Worm (Caenorhabditis elegans): Measurements from ENCODE around the gene Y56A3A.41.

The Y56A3A.41 gene

ce11 chrIII:11935032-11935947, 42.5 kb upstream of the Y56A3A.41 start:
- TF ChIP-seq hlh-1 (tag; optimal IDR thresholded peaks at IDR 0.05) (peak; percentile 99), unc-62 (GFP tag; optimal IDR thresholded peaks at IDR 0.05) (peak; percentile 85), ceh-39 (tag; optimal IDR thresholded peaks at IDR 0.05) (no peak), lin-32 (GFP tag; optimal IDR thresholded peaks at IDR 0.05) (no peak), unc-120 (tag; optimal IDR thresholded peaks at IDR 0.05; ENCODE audit: poor library complexity, severe bottlenecking) (no peak), M03D4.4 (tag; optimal IDR thresholded peaks at IDR 0.05) (no peak), lsy-2 (tag; optimal IDR thresholded peaks at IDR 0.05) (no peak), elt-1 (tag; optimal IDR thresholded peaks at IDR 0.05; ENCODE audit: borderline replicate concordance, insufficient read depth) (no peak), nhr-237 (tag; optimal IDR thresholded peaks at IDR 0.05) (no peak), zip-8 (tag; optimal IDR thresholded peaks at IDR 0.05) (no peak), ces-1 (GFP tag; optimal IDR thresholded peaks at IDR 0.05) (peak; percentile 14), ztf-11 (tag; optimal IDR thresholded peaks at IDR 0.05) (no peak), ham-2 (GFP tag; optimal IDR thresholded peaks at IDR 0.05) (no peak), mep-1 (tag; optimal IDR thresholded peaks at IDR 0.05) (no peak), nhr-12 (tag; optimal IDR thresholded peaks at IDR 0.05) (no peak)

ce11 chrIII:11933539-11933938, 40.7 kb upstream of the Y56A3A.41 start, which contains the start of gene dolk-1:
Gene dolk-1 (minus strand): TSS chrIII:11933639.
- TF ChIP-seq ces-1 (GFP tag; optimal IDR thresholded peaks at IDR 0.05) (no peak), ceh-39 (tag; optimal IDR thresholded peaks at IDR 0.05) (no peak)

DNA sequence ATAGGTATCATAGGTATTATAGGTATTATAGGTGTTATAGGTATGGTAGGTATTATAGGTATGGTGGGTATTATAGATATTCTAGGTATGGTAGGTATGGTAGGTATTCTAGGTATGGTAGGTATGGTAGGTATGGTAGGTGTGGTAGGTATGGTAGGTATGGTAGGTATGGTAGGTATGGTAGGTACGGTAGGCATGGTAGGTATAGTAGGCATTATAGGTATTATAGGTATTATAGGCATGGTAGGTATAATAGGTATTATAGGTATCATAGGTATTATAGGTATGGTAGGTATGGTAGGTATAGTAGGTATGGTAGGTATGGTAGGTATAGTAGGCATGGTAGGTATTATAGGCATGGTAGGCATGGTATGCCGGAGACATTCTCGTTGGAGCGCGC, 39.1 kb upstream of the Y56A3A.41 start:
- TF ChIP-seq sptf-1 (tag; optimal IDR thresholded peaks at IDR 0.05) (peak; percentile 20), drap-1 (GFP tag; optimal IDR thresholded peaks at IDR 0.05) (no peak)

ce11 chrIII:11930899-11931298, 38.1 kb upstream of the Y56A3A.41 start:
- TF ChIP-seq ztf-11 (tag; optimal IDR thresholded peaks at IDR 0.05) = no peak
- TF ChIP-seq zip-8 (tag; optimal IDR thresholded peaks at IDR 0.05) = no peak
- TF ChIP-seq sptf-1 (tag; optimal IDR thresholded peaks at IDR 0.05) = no peak
- no peak for TF ChIP-seq snpc-4 (tag; optimal IDR thresholded peaks at IDR 0.05)
- no peak for TF ChIP-seq drap-1 (GFP tag; optimal IDR thresholded peaks at IDR 0.05)
- no peak for TF ChIP-seq ceh-43 (GFP tag; optimal IDR thresholded peaks at IDR 0.05)
- no peak for TF ChIP-seq ces-1 (GFP tag; optimal IDR thresholded peaks at IDR 0.05)

DNA sequence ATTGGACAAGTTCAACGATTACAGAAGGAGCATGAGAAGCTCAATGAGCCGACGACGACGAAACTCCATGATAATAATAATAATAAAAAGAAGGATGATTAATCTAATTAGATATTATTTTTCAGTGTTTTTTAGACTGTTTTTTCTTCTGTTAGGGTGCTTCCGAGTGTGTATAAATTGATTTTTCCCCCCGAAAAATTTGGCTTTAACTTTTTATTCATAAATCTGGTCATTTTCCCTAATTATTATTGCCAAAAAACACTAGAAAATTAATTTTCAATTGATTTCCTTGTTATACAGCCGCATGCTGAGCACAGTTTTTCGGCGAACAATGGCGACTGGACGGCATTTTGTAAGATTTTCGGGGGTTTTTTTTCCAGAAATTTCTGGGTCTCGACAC, 30.7 kb upstream of the Y56A3A.41 start, which contains the start of gene nft-1:
nft-1 (plus strand) TSS at position 301 of the 400 bp plus-strand sequence.
- no peak for TF ChIP-seq nhr-28 (tag; optimal IDR thresholded peaks at IDR 0.05)
- TF ChIP-seq ceh-83 (GFP tag; optimal IDR thresholded peaks at IDR 0.05) = no peak
- no peak for TF ChIP-seq ham-2 (GFP tag; optimal IDR thresholded peaks at IDR 0.05)
- TF ChIP-seq drap-1 (GFP tag; optimal IDR thresholded peaks at IDR 0.05) = no peak
- no peak for TF ChIP-seq tbx-8 (GFP tag; optimal IDR thresholded peaks at IDR 0.05)
- no peak for TF ChIP-seq mep-1 (tag; optimal IDR thresholded peaks at IDR 0.05)
- no peak for TF ChIP-seq nhr-76 (tag; optimal IDR thresholded peaks at IDR 0.05)
- no peak for TF ChIP-seq sem-2 (GFP tag; optimal IDR thresholded peaks at IDR 0.05)
- no peak for TF ChIP-seq pha-4 (tag; optimal IDR thresholded peaks at IDR 0.05)
- TF ChIP-seq mls-2 (tag; optimal IDR thresholded peaks at IDR 0.05) = no peak
- no peak for TF ChIP-seq lin-13 (tag; optimal IDR thresholded peaks at IDR 0.05)
- TF ChIP-seq unc-120 (tag; optimal IDR thresholded peaks at IDR 0.05; ENCODE audit: poor library complexity, severe bottlenecking) = no peak
- no peak for TF ChIP-seq mab-5 (tag; optimal IDR thresholded peaks at IDR 0.05)
- no peak for TF ChIP-seq elt-1 (tag; optimal IDR thresholded peaks at IDR 0.05; ENCODE audit: borderline replicate concordance, insufficient read depth)
- no peak for TF ChIP-seq ceh-39 (tag; optimal IDR thresholded peaks at IDR 0.05)
- TF ChIP-seq bed-3 (GFP tag; optimal IDR thresholded peaks at IDR 0.05) = no peak
